Worm (Caenorhabditis elegans) whole organism, young adult: ENCODE results near the gene F49C5.9.

Experiments used
- F22D6.2 ChIP-seq: sonication (generic microtip); optimal IDR thresholded peaks from 2 replicates; lab custom pipeline; 2016; ENCODE audit warnings: mild to moderate bottlenecking, missing genetic modification characterization, missing compliant biosample characterization
- attf-3 ChIP-seq: fragments of 200-800 bp; sonication (Bioruptor generic); conservative IDR thresholded peaks from 2 replicates; pipeline ENCODE4 v1.3.6; 2022; ENCODE audit warnings: missing genetic modification reagents, missing genetic modification characterization, missing compliant biosample characterization
- ceh-27 ChIP-seq: fragments of 200-800 bp; sonication (Bioruptor generic); optimal IDR thresholded peaks from 2 replicates; lab custom pipeline; 2018; ENCODE audit warnings: mild to moderate bottlenecking, missing genetic modification characterization, moderate library complexity, missing compliant biosample characterization
- dpl-1 ChIP-seq: fragments of 150-350 bp; optimal IDR thresholded peaks from 2 replicates; lab custom pipeline; 2014; ENCODE audit warnings: missing biosample characterization, missing genetic modification reagents, missing genetic modification characterization
- nfya-2 ChIP-seq: fragments of 200-800 bp; sonication (Bioruptor generic); IDR thresholded peaks from 2 replicates; pipeline ENCODE4 v1.3.6; 2022; ENCODE audit warnings: missing genetic modification reagents, missing genetic modification characterization, missing compliant biosample characterization
- snpc-1.3 ChIP-seq: sonication (generic microtip); optimal IDR thresholded peaks from 2 replicates; lab custom pipeline; 2017; ENCODE audit warnings: missing genetic modification characterization, mild to moderate bottlenecking, missing compliant biosample characterization, antibody characterized with exemption, moderate library complexity, missing genotype, missing genetic modification reagents; ENCODE audit not compliant: insufficient read depth
- sptf-2 ChIP-seq: fragments of 200-800 bp; sonication (Bioruptor generic); optimal IDR thresholded peaks from 2 replicates; lab custom pipeline; 2018; ENCODE audit warnings: mild to moderate bottlenecking, missing genetic modification characterization, missing compliant biosample characterization
- unc-130 ChIP-seq: sonication (generic microtip); optimal IDR thresholded peaks from 2 replicates; lab custom pipeline; 2016; ENCODE audit warnings: missing genetic modification reagents, missing genetic modification characterization, missing compliant biosample characterization

DNA sequence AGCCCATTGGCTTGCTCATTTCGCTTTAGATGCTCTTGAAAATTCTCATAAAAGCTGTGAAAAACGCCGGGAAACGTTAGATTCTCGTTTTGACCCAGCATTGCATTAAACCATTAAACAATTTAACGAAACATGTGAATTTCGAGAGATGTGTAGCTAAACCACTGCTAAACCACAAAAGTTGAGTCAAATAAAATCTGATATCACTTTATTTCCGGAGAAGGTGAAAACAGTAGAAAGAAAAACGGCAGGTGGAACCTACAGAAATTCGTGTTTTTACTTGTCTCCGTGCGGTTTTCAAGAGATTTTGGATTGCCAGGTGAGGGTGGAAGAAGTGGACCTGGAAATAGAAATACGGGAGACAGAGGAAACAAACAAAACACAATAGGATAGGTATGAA is at the start of gene F49C5.9:
- TF ChIP-seq snpc-1.3 (tag; lab: Kevin White, UChicago) (no peak), sptf-2 (GFP tag; lab: Kevin White, UChicago) (no peak), attf-3 (GFP tag; lab: Robert Waterston, UW) (no peak), F22D6.2 (tag; lab: Kevin White, UChicago) (no peak), nfya-2 (GFP tag; lab: Robert Waterston, UW) (no peak), ceh-27 (no peak), dpl-1 (GFP tag; lab: Kevin White, UChicago) (no peak), unc-130 (GFP tag; lab: Kevin White, UChicago) (no peak)
